Fruit fly (Drosophila melanogaster) whole organism, embryonic: ENCODE results near the gene Creld.

ENCODE experiments used
- BtbVII ChIP-seq: fragments of 200-800 bp; sonication (Bioruptor generic); optimal IDR thresholded peaks from 3 replicates; lab custom pipeline; 2017; ENCODE audit warnings: missing biosample characterization, mild to moderate bottlenecking, missing genetic modification characterization
- CG10209 ChIP-seq: fragments of 200-800 bp; sonication (Bioruptor generic); optimal IDR thresholded peaks from 3 replicates; lab custom pipeline; 2017; ENCODE audit warnings: missing biosample characterization, mild to moderate bottlenecking, missing genetic modification characterization, missing genetic modification reagents
- CG10979 ChIP-seq: fragments of 200-800 bp; sonication (Bioruptor generic); optimal IDR thresholded peaks from 2 replicates; lab custom pipeline; 2018; ENCODE audit warnings: missing biosample characterization, mild to moderate bottlenecking, missing genetic modification characterization, moderate library complexity
- CG11247 ChIP-seq: fragments of 200-800 bp; sonication (Bioruptor generic); IDR thresholded peaks from 2 replicates; pipeline ENCODE4 v1.3.6; 2022; ENCODE audit warnings: missing biosample characterization, missing genetic modification characterization
- CG14014 ChIP-seq: fragments of 200-800 bp; sonication (Bioruptor generic); IDR thresholded peaks from 2 replicates; pipeline ENCODE4 v1.3.6; 2022; ENCODE audit warnings: missing biosample characterization, missing genetic modification characterization
- CG15479 ChIP-seq: fragments of 200-800 bp; sonication (Bioruptor generic); optimal IDR thresholded peaks from 3 replicates; lab custom pipeline; 2019; ENCODE audit warnings: missing biosample characterization, mild to moderate bottlenecking, missing genetic modification characterization, moderate library complexity
- CG30403 ChIP-seq: fragments of 200-800 bp; sonication (Bioruptor generic); optimal IDR thresholded peaks from 3 replicates; lab custom pipeline; 2016; ENCODE audit warnings: missing biosample characterization, missing genetic modification characterization
- CG32767 ChIP-seq: fragments of 200-800 bp; sonication (Bioruptor generic); IDR thresholded peaks from 2 replicates; pipeline ENCODE4 v1.3.6; 2022; ENCODE audit warnings: missing biosample characterization, missing genetic modification characterization
- CG3847 ChIP-seq: fragments of 200-800 bp; sonication (Bioruptor generic); IDR thresholded peaks from 2 replicates; pipeline ENCODE4 v1.3.6; 2022; ENCODE audit warnings: missing biosample characterization, missing genetic modification characterization
- CG3995 ChIP-seq: fragments of 200-800 bp; sonication (Bioruptor generic); optimal IDR thresholded peaks from 3 replicates; lab custom pipeline; 2016; ENCODE audit warnings: missing biosample characterization, missing genetic modification characterization
- CG43689 ChIP-seq: fragments of 200-800 bp; sonication (Bioruptor generic); IDR thresholded peaks from 2 replicates; pipeline ENCODE4 v1.3.6; 2022; ENCODE audit warnings: missing biosample characterization, missing genetic modification characterization
- CG6175 ChIP-seq: fragments of 200-800 bp; sonication (Bioruptor generic); IDR thresholded peaks from 3 replicates; pipeline ENCODE4 v1.3.6; 2022; ENCODE audit warnings: missing biosample characterization, missing genetic modification characterization
- CG6654 ChIP-seq: fragments of 200-800 bp; sonication (Bioruptor generic); optimal IDR thresholded peaks from 2 replicates; lab custom pipeline; 2017; ENCODE audit warnings: missing biosample characterization, mild to moderate bottlenecking, missing genetic modification characterization
- CG6854 ChIP-seq: fragments of 200-800 bp; sonication (Bioruptor generic); optimal IDR thresholded peaks from 3 replicates; lab custom pipeline; 2017; ENCODE audit warnings: missing biosample characterization, mild to moderate bottlenecking, missing genetic modification characterization
- CG7745 ChIP-seq: fragments of 200-800 bp; sonication (Bioruptor generic); optimal IDR thresholded peaks from 2 replicates; lab custom pipeline; 2018; ENCODE audit warnings: missing biosample characterization, mild to moderate bottlenecking, missing genetic modification characterization, moderate library complexity
- CG8359 ChIP-seq: fragments of 200-800 bp; sonication (Bioruptor generic); optimal IDR thresholded peaks from 2 replicates; lab custom pipeline; 2017; ENCODE audit warnings: missing biosample characterization, mild to moderate bottlenecking, missing genetic modification characterization, borderline replicate concordance
- Camta ChIP-seq: fragments of 200-800 bp; sonication (Bioruptor generic); optimal IDR thresholded peaks from 2 replicates; lab custom pipeline; 2016; ENCODE audit warnings: missing biosample characterization, missing genetic modification characterization
- Deaf1 ChIP-seq: fragments of 200-800 bp; optimal IDR thresholded peaks from 3 replicates; lab custom pipeline; 2019; ENCODE audit warnings: missing biosample characterization, mild to moderate bottlenecking, missing genetic modification characterization, moderate library complexity
- Dfd ChIP-seq, 2 experiments: fragments of >200 bp; optimal IDR thresholded peaks; 2 replicates each; lab custom pipeline; 2017; ENCODE audit warnings: missing biosample characterization in 2 of 2, missing genetic modification characterization in 2 of 2
- Ets65A ChIP-seq: fragments of 200-800 bp; sonication (Bioruptor generic); peaks from one replicate; lab custom pipeline; 2016; ENCODE audit warnings: missing biosample characterization, missing genetic modification characterization
- H15 ChIP-seq: fragments of 200-800 bp; sonication (Bioruptor generic); IDR thresholded peaks from 3 replicates; pipeline ENCODE4 v1.3.6; 2022; ENCODE audit warnings: missing biosample characterization, missing genetic modification characterization
- HHEX ChIP-seq: fragments of 200-800 bp; sonication (Bioruptor generic); optimal IDR thresholded peaks from 3 replicates; lab custom pipeline; 2017; ENCODE audit warnings: missing biosample characterization, mild to moderate bottlenecking, missing genetic modification characterization, missing genetic modification reagents
- HLH4C ChIP-seq: fragments of 200-800 bp; sonication (Bioruptor generic); IDR thresholded peaks from 3 replicates; pipeline ENCODE4 v1.3.6; 2022; ENCODE audit warnings: missing biosample characterization, missing genetic modification characterization; ENCODE audit not compliant: partially characterized antibody
- Hand ChIP-seq: fragments of 200-800 bp; sonication (Bioruptor generic); optimal IDR thresholded peaks from 2 replicates; lab custom pipeline; 2017; ENCODE audit warnings: mild to moderate bottlenecking, missing biosample characterization, missing genetic modification reagents, missing genetic modification characterization
- HmgZ ChIP-seq: fragments of 200-800 bp; sonication (Bioruptor generic); optimal IDR thresholded peaks from 2 replicates; lab custom pipeline; 2018; ENCODE audit warnings: missing biosample characterization, mild to moderate bottlenecking, missing genetic modification characterization
- Hr78 ChIP-seq, 2 experiments: fragments of 200-800 bp in 1 of 2; fragments of >200 bp in 1 of 2; sonication (Bioruptor generic) in 1 of 2; optimal IDR thresholded peaks; 2 replicates each; lab custom pipeline; 2017 to 2019; ENCODE audit warnings: missing biosample characterization in 2 of 2, missing genetic modification characterization in 2 of 2, mild to moderate bottlenecking in 1 of 2, moderate library complexity in 1 of 2
- Mes4 ChIP-seq: fragments of 200-800 bp; sonication (Bioruptor generic); optimal IDR thresholded peaks from 2 replicates; lab custom pipeline; 2016; ENCODE audit warnings: missing biosample characterization, missing genetic modification characterization
- Opbp ChIP-seq: fragments of 200-800 bp; sonication (Bioruptor generic); IDR thresholded peaks from 3 replicates; pipeline ENCODE4 v1.3.6; 2022; ENCODE audit warnings: missing biosample characterization, missing genetic modification characterization; ENCODE audit not compliant: partially characterized antibody
- Optix ChIP-seq: fragments of 200-800 bp; sonication (Bioruptor generic); IDR thresholded peaks from 3 replicates; pipeline ENCODE4 v1.3.6; 2022; ENCODE audit warnings: missing biosample characterization, missing genetic modification characterization
- Scr ChIP-seq: fragments of 200-800 bp; sonication (Bioruptor generic); IDR thresholded peaks from 2 replicates; pipeline ENCODE4 v1.3.6; 2022; ENCODE audit warnings: missing biosample characterization, missing genetic modification characterization; ENCODE audit not compliant: partially characterized antibody
- ap ChIP-seq: fragments of 200-800 bp; sonication (Bioruptor generic); IDR thresholded peaks from 2 replicates; pipeline ENCODE4 v1.3.6; 2022; ENCODE audit warnings: missing biosample characterization, missing genetic modification characterization
- btn ChIP-seq: fragments of 200-800 bp; sonication (Bioruptor generic); optimal IDR thresholded peaks from 2 replicates; lab custom pipeline; 2016; ENCODE audit warnings: missing biosample characterization, missing genetic modification characterization
- cato ChIP-seq: fragments of 200-800 bp; sonication (Bioruptor generic); optimal IDR thresholded peaks from 2 replicates; lab custom pipeline; 2016; ENCODE audit warnings: missing biosample characterization, missing genetic modification characterization, borderline replicate concordance
- fru ChIP-seq: fragments of >200 bp; optimal IDR thresholded peaks from 2 replicates; lab custom pipeline; 2017
- gro ChIP-seq: fragments of 200-800 bp; sonication (Bioruptor generic); optimal IDR thresholded peaks from 2 replicates; lab custom pipeline; 2016; ENCODE audit warnings: missing biosample characterization, missing genetic modification characterization
- ind ChIP-seq: fragments of 200-800 bp; sonication (Bioruptor generic); optimal IDR thresholded peaks from 3 replicates; lab custom pipeline; 2016; ENCODE audit warnings: missing biosample characterization, missing genetic modification characterization
- lbe ChIP-seq: fragments of 200-800 bp; sonication (Bioruptor generic); optimal IDR thresholded peaks from 2 replicates; lab custom pipeline; 2016; ENCODE audit warnings: missing biosample characterization, mild to moderate bottlenecking, missing genetic modification characterization
- phol ChIP-seq: fragments of 200-800 bp; sonication (Bioruptor generic); optimal IDR thresholded peaks from 3 replicates; lab custom pipeline; 2018; ENCODE audit warnings: missing biosample characterization, mild to moderate bottlenecking, missing genetic modification characterization, moderate library complexity
- pita ChIP-seq: fragments of 200-800 bp; sonication (Bioruptor generic); optimal IDR thresholded peaks from 2 replicates; lab custom pipeline; 2017; ENCODE audit warnings: missing biosample characterization, mild to moderate bottlenecking, missing genetic modification characterization
- rib ChIP-seq: fragments of 200-800 bp; sonication (Bioruptor generic); IDR thresholded peaks from 2 replicates; pipeline ENCODE4 v1.3.6; 2022; ENCODE audit warnings: missing biosample characterization, missing genetic modification characterization
- row ChIP-seq: fragments of 200-800 bp; sonication (Bioruptor generic); IDR thresholded peaks from 3 replicates; pipeline ENCODE4 v1.3.6; 2022; ENCODE audit warnings: missing biosample characterization, missing genetic modification characterization
- slp2 ChIP-seq: fragments of 200-800 bp; sonication (Bioruptor generic); optimal IDR thresholded peaks from 2 replicates; lab custom pipeline; 2016; ENCODE audit warnings: missing biosample characterization, missing genetic modification characterization
- so ChIP-seq: fragments of 200-800 bp; sonication (Bioruptor generic); IDR thresholded peaks from 3 replicates; pipeline ENCODE4 v1.3.6; 2022; ENCODE audit warnings: missing biosample characterization, missing genetic modification characterization
- ssp ChIP-seq: fragments of 200-800 bp; sonication (Bioruptor generic); IDR thresholded peaks from 2 replicates; pipeline ENCODE4 v1.3.6; 2022; ENCODE audit warnings: missing biosample characterization, missing genetic modification characterization
- stc ChIP-seq: fragments of 200-800 bp; sonication (Bioruptor generic); IDR thresholded peaks from 2 replicates; pipeline ENCODE4 v1.3.6; 2022; ENCODE audit warnings: missing biosample characterization, missing genetic modification characterization
- tgo ChIP-seq: fragments of 200-800 bp; sonication (Bioruptor generic); IDR thresholded peaks from 3 replicates; pipeline ENCODE4 v1.3.6; 2022; ENCODE audit warnings: missing biosample characterization, missing genetic modification characterization
- tup ChIP-seq: fragments of 200-800 bp; sonication (Bioruptor generic); optimal IDR thresholded peaks from 2 replicates; lab custom pipeline; 2016; ENCODE audit warnings: missing biosample characterization, mild to moderate bottlenecking, missing genetic modification characterization, moderate library complexity
- tx ChIP-seq: fragments of 200-800 bp; sonication (Bioruptor generic); optimal IDR thresholded peaks from 2 replicates; lab custom pipeline; 2016; ENCODE audit warnings: missing biosample characterization, missing genetic modification characterization
- unpg ChIP-seq: fragments of 200-800 bp; sonication (Bioruptor generic); optimal IDR thresholded peaks from 3 replicates; lab custom pipeline; 2018; ENCODE audit warnings: missing biosample characterization, mild to moderate bottlenecking, missing genetic modification characterization, moderate library complexity

Creld gene

dm6 chr2L:131466-132270, 29.5 kb downstream of the Creld start, which contains the start of gene Gs1 (continued):
- TF ChIP-seq Hr78 (GFP tag; optimal IDR thresholded peaks at IDR 0.05; lab: Kevin White, UChicago) (peak in 1 of 2 experiments; percentile 24), CG6175 (GFP tag; lab: Robert Waterston, UW) (peak; percentile 96), tx (no peak), Optix (no peak), rib (GFP tag; lab: Robert Waterston, UW) (no peak), Ets65A (GFP tag; lab: Kevin White, UChicago) (no peak), cato (GFP tag; lab: Kevin White, UChicago) (no peak), CG10979 (tag; lab: Kevin White, UChicago) (no peak), ap (GFP tag; lab: Robert Waterston, UW) (no peak), ssp (GFP tag; lab: Robert Waterston, UW) (no peak), CG3847 (GFP tag; lab: Robert Waterston, UW) (no peak), fru (no peak), ind (GFP tag; lab: Kevin White, UChicago) (no peak), H15 (GFP tag; lab: Robert Waterston, UW) (no peak), HLH4C (GFP tag; lab: Robert Waterston, UW) (no peak), CG6854 (GFP tag; lab: Kevin White, UChicago) (peak; percentile 70), so (GFP tag; lab: Robert Waterston, UW) (peak; percentile 74; the same call in 2 of the 3 replicates), Mes4 (GFP tag; lab: Kevin White, UChicago) (no peak), stc (GFP tag; lab: Robert Waterston, UW) (0 out of 2 replicates have a peak, but pooled peaks have one; percentile 18), Deaf1 (tag; lab: Kevin White, UChicago) (peak; percentile 98), lbe (GFP tag; lab: Kevin White, UChicago) (peak; percentile 0), CG15479 (GFP tag; lab: Kevin White, UChicago) (no peak), unpg (GFP tag; lab: Kevin White, UChicago) (peak; percentile 47), slp2 (GFP tag; lab: Kevin White, UChicago) (no peak), Scr (GFP tag; lab: Robert Waterston, UW) (no peak), CG14014 (0 out of 2 replicates have a peak, but pooled peaks have one; percentile 29), CG7745 (tag; lab: Kevin White, UChicago) (no peak), tgo (no peak; the same call in 2 of the 3 replicates), btn (GFP tag; lab: Kevin White, UChicago) (no peak), Camta (GFP tag; lab: Kevin White, UChicago) (no peak), gro (peak; percentile 51), HmgZ (tag; lab: Kevin White, UChicago) (peak; percentile 81), pita (GFP tag; lab: Kevin White, UChicago) (no peak), CG3995 (GFP tag; lab: Kevin White, UChicago) (no peak), CG6654 (GFP tag; lab: Kevin White, UChicago) (no peak), CG32767 (GFP tag; lab: Robert Waterston, UW) (peak; percentile 49; the same call in 1 of the 2 replicates), row (GFP tag; lab: Robert Waterston, UW) (no peak), BtbVII (GFP tag; lab: Kevin White, UChicago) (peak; percentile 74), tup (GFP tag; lab: Kevin White, UChicago) (no peak), HHEX (GFP tag; lab: Kevin White, UChicago) (peak; percentile 34), Opbp (GFP tag; lab: Robert Waterston, UW) (0 out of 3 replicates have a peak, but pooled peaks have one; percentile 45), Dfd (GFP tag; optimal IDR thresholded peaks at IDR 0.05; lab: Kevin White, UChicago) (no peak), Hand (GFP tag; lab: Kevin White, UChicago) (peak; percentile 15), CG11247 (GFP tag; lab: Robert Waterston, UW) (no peak), CG30403 (no peak), CG43689 (peak; percentile 12; the same call in 1 of the 2 replicates), CG8359 (peak; percentile 17), CG10209 (GFP tag; lab: Kevin White, UChicago) (no peak), phol (tag; lab: Kevin White, UChicago) (no peak)
